Fruit fly (Drosophila melanogaster) whole organism, embryonic: ENCODE measurements around the gene Orc2.

Source experiments
- Ada2b ChIP-seq: fragments of 200-800 bp; sonication (Bioruptor generic); IDR thresholded peaks from 2 replicates; pipeline ENCODE4 v1.3.6; 2022; ENCODE audit warnings: missing biosample characterization, missing genetic modification characterization
- Asciz ChIP-seq: fragments of 200-800 bp; sonication (Bioruptor generic); optimal IDR thresholded peaks from 2 replicates; lab custom pipeline; 2017; ENCODE audit warnings: missing biosample characterization, mild to moderate bottlenecking, missing genetic modification characterization, missing genetic modification reagents
- Atf-2 ChIP-seq: fragments of 200-800 bp; sonication (Bioruptor generic); optimal IDR thresholded peaks from 2 replicates; lab custom pipeline; 2016; ENCODE audit warnings: missing biosample characterization, missing genetic modification characterization
- CG10321 ChIP-seq: fragments of 200-800 bp; sonication (Bioruptor generic); IDR thresholded peaks from 2 replicates; pipeline ENCODE4 v1.3.6; 2022; ENCODE audit warnings: missing biosample characterization, missing genetic modification characterization
- CG12155 ChIP-seq: fragments of 200-800 bp; sonication (Bioruptor generic); optimal IDR thresholded peaks from 3 replicates; lab custom pipeline; 2016; ENCODE audit warnings: missing biosample characterization, missing genetic modification characterization
- CG13894 ChIP-seq: fragments of 200-800 bp; sonication (Bioruptor generic); optimal IDR thresholded peaks from 3 replicates; lab custom pipeline; 2018; ENCODE audit warnings: missing biosample characterization, mild to moderate bottlenecking, missing genetic modification characterization, moderate library complexity
- CG14860 ChIP-seq: fragments of 200-800 bp; sonication (Bioruptor generic); IDR thresholded peaks from 3 replicates; pipeline ENCODE4 v1.3.6; 2022; ENCODE audit warnings: missing biosample characterization, missing genetic modification characterization; ENCODE audit not compliant: partially characterized antibody
- CG16813 ChIP-seq: fragments of 200-800 bp; sonication (Bioruptor generic); IDR thresholded peaks from 3 replicates; pipeline ENCODE4 v1.3.6; 2022; ENCODE audit warnings: missing biosample characterization, missing genetic modification characterization; ENCODE audit not compliant: partially characterized antibody
- CG18476 ChIP-seq: fragments of 200-800 bp; sonication (Bioruptor generic); optimal IDR thresholded peaks from 2 replicates; lab custom pipeline; 2016; ENCODE audit warnings: missing biosample characterization, mild to moderate bottlenecking, missing genetic modification characterization
- CG18619 ChIP-seq: fragments of 200-800 bp; sonication (Bioruptor generic); optimal IDR thresholded peaks from 3 replicates; lab custom pipeline; 2017; ENCODE audit warnings: missing biosample characterization, mild to moderate bottlenecking, missing genetic modification characterization
- CG2199 ChIP-seq: fragments of 200-800 bp; sonication (Bioruptor generic); IDR thresholded peaks from 3 replicates; pipeline ENCODE4 v1.3.6; 2022; ENCODE audit warnings: missing biosample characterization, missing genetic modification characterization
- CG2202 ChIP-seq: fragments of 200-800 bp; sonication (Bioruptor generic); optimal IDR thresholded peaks from 2 replicates; lab custom pipeline; 2018; ENCODE audit warnings: missing biosample characterization, mild to moderate bottlenecking, missing genetic modification characterization
- CG30431 ChIP-seq: fragments of 200-800 bp; sonication (Bioruptor generic); optimal IDR thresholded peaks from 2 replicates; lab custom pipeline; 2017; ENCODE audit warnings: missing biosample characterization, missing genetic modification characterization
- CG31441 ChIP-seq: fragments of 200-800 bp; sonication (Bioruptor generic); IDR thresholded peaks from 2 replicates; pipeline ENCODE4 v1.3.6; 2022; ENCODE audit warnings: missing biosample characterization, missing genetic modification characterization
- CG33557 ChIP-seq: fragments of 200-800 bp; sonication (Bioruptor generic); optimal IDR thresholded peaks from 2 replicates; lab custom pipeline; 2019; ENCODE audit warnings: missing biosample characterization, mild to moderate bottlenecking, missing genetic modification characterization, moderate library complexity
- CG4424 ChIP-seq: fragments of 200-800 bp; sonication (Bioruptor generic); optimal IDR thresholded peaks from 3 replicates; lab custom pipeline; 2016; ENCODE audit warnings: missing biosample characterization, missing genetic modification characterization
- CG6813 ChIP-seq: fragments of 200-800 bp; sonication (Bioruptor generic); optimal IDR thresholded peaks from 2 replicates; lab custom pipeline; 2017; ENCODE audit warnings: missing biosample characterization, missing genetic modification characterization, mild to moderate bottlenecking, moderate library complexity, missing genetic modification reagents
- CG7928 ChIP-seq: fragments of 200-800 bp; sonication (Bioruptor generic); optimal IDR thresholded peaks from 2 replicates; lab custom pipeline; 2017; ENCODE audit warnings: missing biosample characterization, mild to moderate bottlenecking, missing genetic modification characterization
- CG8290 ChIP-seq, 3 experiments: fragments of 200-800 bp; sonication (Bioruptor generic); optimal IDR thresholded peaks; 2 replicates each; lab custom pipeline; 2016 to 2019; ENCODE audit warnings: missing biosample characterization in 3 of 3, missing genetic modification characterization in 3 of 3, mild to moderate bottlenecking in 2 of 3, moderate library complexity in 1 of 3
- CHES-1-like ChIP-seq: fragments of 200-800 bp; sonication (Bioruptor generic); optimal IDR thresholded peaks from 2 replicates; lab custom pipeline; 2016; ENCODE audit warnings: missing biosample characterization, missing genetic modification characterization
- CTCF ChIP-seq: fragments of 200-800 bp; sonication (Bioruptor generic); optimal IDR thresholded peaks from 2 replicates; lab custom pipeline; 2017; ENCODE audit warnings: missing biosample characterization, mild to moderate bottlenecking, missing genetic modification characterization, moderate library complexity
- CrebB ChIP-seq: fragments of 200-800 bp; sonication (Bioruptor generic); optimal IDR thresholded peaks from 3 replicates; lab custom pipeline; 2018; ENCODE audit warnings: missing biosample characterization, mild to moderate bottlenecking, missing genetic modification characterization
- Fer1 ChIP-seq: fragments of 200-800 bp; sonication (Bioruptor generic); optimal IDR thresholded peaks from 2 replicates; lab custom pipeline; 2017; ENCODE audit warnings: missing biosample characterization, mild to moderate bottlenecking, missing genetic modification characterization
- Kr ChIP-seq: fragments of 200-800 bp; sonication (Bioruptor generic); optimal IDR thresholded peaks from 2 replicates; lab custom pipeline; 2017; ENCODE audit warnings: missing biosample characterization, mild to moderate bottlenecking, missing genetic modification characterization
- MTF-1 ChIP-seq: fragments of 200-800 bp; sonication (Bioruptor generic); optimal IDR thresholded peaks from 2 replicates; lab custom pipeline; 2018; ENCODE audit warnings: missing biosample characterization, mild to moderate bottlenecking, missing genetic modification characterization, borderline replicate concordance
- Med ChIP-seq: fragments of 200-800 bp; sonication (Bioruptor generic); peaks from one replicate; lab custom pipeline; 2016; ENCODE audit warnings: missing biosample characterization, missing genetic modification characterization, mild to moderate bottlenecking, inconsistent platforms, moderate library complexity
- Meics ChIP-seq: fragments of 200-800 bp; sonication (Bioruptor generic); optimal IDR thresholded peaks from 2 replicates; lab custom pipeline; 2017; ENCODE audit warnings: missing biosample characterization, mild to moderate bottlenecking, missing genetic modification characterization
- Nf-YA ChIP-seq: fragments of 200-800 bp; sonication (Bioruptor generic); IDR thresholded peaks from 2 replicates; pipeline ENCODE4 v1.3.6; 2022; ENCODE audit warnings: missing biosample characterization, missing genetic modification characterization
- PHDP ChIP-seq: fragments of 200-800 bp; sonication (Bioruptor generic); optimal IDR thresholded peaks from 3 replicates; lab custom pipeline; 2018; ENCODE audit warnings: missing biosample characterization, mild to moderate bottlenecking, missing genetic modification characterization, moderate library complexity
- Rfx ChIP-seq: fragments of 200-800 bp; sonication (Bioruptor generic); IDR thresholded peaks from 2 replicates; pipeline ENCODE4 v1.3.6; 2022; ENCODE audit warnings: missing biosample characterization, missing genetic modification characterization
- Scr ChIP-seq: fragments of 200-800 bp; sonication (Bioruptor generic); IDR thresholded peaks from 2 replicates; pipeline ENCODE4 v1.3.6; 2022; ENCODE audit warnings: missing biosample characterization, missing genetic modification characterization; ENCODE audit not compliant: partially characterized antibody
- Ssrp ChIP-seq: fragments of 200-800 bp; sonication (Bioruptor generic); optimal IDR thresholded peaks from 2 replicates; lab custom pipeline; 2018; ENCODE audit warnings: missing biosample characterization, mild to moderate bottlenecking, missing genetic modification characterization, moderate library complexity
- ac ChIP-seq: fragments of 200-800 bp; sonication (Bioruptor generic); optimal IDR thresholded peaks from 3 replicates; lab custom pipeline; 2017; ENCODE audit warnings: missing biosample characterization, mild to moderate bottlenecking, missing genetic modification characterization
- chif ChIP-seq, 2 experiments: fragments of 200-800 bp; sonication (Bioruptor generic); optimal IDR thresholded peaks; 3 replicates each; lab custom pipeline; 2016; ENCODE audit warnings: missing biosample characterization in 2 of 2, missing genetic modification characterization in 2 of 2
- dpn ChIP-seq, 2 experiments: fragments of 200-800 bp; sonication (Bioruptor generic); optimal IDR thresholded peaks; 3 replicates each; lab custom pipeline; 2016; ENCODE audit warnings: missing biosample characterization in 2 of 2, missing genetic modification characterization in 2 of 2
- fu2 ChIP-seq: fragments of 200-800 bp; sonication (Bioruptor generic); optimal IDR thresholded peaks from 2 replicates; lab custom pipeline; 2016; ENCODE audit warnings: missing biosample characterization, missing genetic modification characterization
- hth ChIP-seq: fragments of >200 bp; optimal IDR thresholded peaks from 2 replicates; lab custom pipeline; 2017; ENCODE audit warnings: inconsistent platforms
- klu ChIP-seq: fragments of 200-800 bp; sonication (Bioruptor generic); IDR thresholded peaks from 2 replicates; pipeline ENCODE4 v1.3.6; 2022; ENCODE audit warnings: missing biosample characterization, missing genetic modification characterization
- knrl ChIP-seq: fragments of 200-800 bp; sonication (Bioruptor generic); IDR thresholded peaks from 3 replicates; pipeline ENCODE4 v1.3.6; 2022; ENCODE audit warnings: missing biosample characterization, missing genetic modification characterization; ENCODE audit not compliant: partially characterized antibody
- pan ChIP-seq, 4 experiments: fragments of >200 bp in 3 of 4; fragments of 200-800 bp in 1 of 4; sonication (Bioruptor generic) in 1 of 4; optimal IDR thresholded peaks in 3 of 4; IDR thresholded peaks in 1 of 4; 2 replicates each; pipeline versions ENCODE4 v1.3.6 to Lab custom; 2017 to 2022; ENCODE audit warnings: missing biosample characterization in 2 of 4, missing genetic modification characterization in 2 of 4, mixed read lengths in 1 of 4
- peb ChIP-seq: fragments of 200-800 bp; sonication (Bioruptor generic); IDR thresholded peaks from 2 replicates; pipeline ENCODE4 v1.3.6; 2022; ENCODE audit warnings: missing biosample characterization, missing genetic modification characterization
- pnt ChIP-seq: fragments of 200-800 bp; sonication (Bioruptor generic); optimal IDR thresholded peaks from 3 replicates; lab custom pipeline; 2016; ENCODE audit warnings: missing biosample characterization, missing genetic modification characterization
- schlank ChIP-seq: fragments of 200-800 bp; sonication (Bioruptor generic); optimal IDR thresholded peaks from 2 replicates; lab custom pipeline; 2018; ENCODE audit warnings: missing biosample characterization, mild to moderate bottlenecking, missing genetic modification characterization
- ssp ChIP-seq: fragments of 200-800 bp; sonication (Bioruptor generic); IDR thresholded peaks from 2 replicates; pipeline ENCODE4 v1.3.6; 2022; ENCODE audit warnings: missing biosample characterization, missing genetic modification characterization
- trem ChIP-seq: fragments of 200-800 bp; optimal IDR thresholded peaks from 3 replicates; lab custom pipeline; 2019; ENCODE audit warnings: missing biosample characterization, mild to moderate bottlenecking, missing genetic modification characterization, moderate library complexity
- ttk ChIP-seq: fragments of 200-800 bp; sonication (Bioruptor generic); IDR thresholded peaks from 2 replicates; pipeline ENCODE4 v2.1.2; 2022; ENCODE audit warnings: missing biosample characterization, missing genetic modification characterization
- tx ChIP-seq: fragments of 200-800 bp; sonication (Bioruptor generic); optimal IDR thresholded peaks from 2 replicates; lab custom pipeline; 2016; ENCODE audit warnings: missing biosample characterization, missing genetic modification characterization
- unc-4 ChIP-seq: fragments of 200-800 bp; sonication (Bioruptor generic); IDR thresholded peaks from 2 replicates; pipeline ENCODE4 v1.3.6; 2022; ENCODE audit warnings: missing biosample characterization, missing genetic modification characterization; ENCODE audit not compliant: partially characterized antibody
- unpg ChIP-seq: fragments of 200-800 bp; sonication (Bioruptor generic); optimal IDR thresholded peaks from 3 replicates; lab custom pipeline; 2018; ENCODE audit warnings: missing biosample characterization, mild to moderate bottlenecking, missing genetic modification characterization, moderate library complexity
- wek ChIP-seq: fragments of 200-800 bp; sonication (Bioruptor generic); optimal IDR thresholded peaks from 3 replicates; lab custom pipeline; 2018; ENCODE audit warnings: missing biosample characterization, mild to moderate bottlenecking, missing genetic modification characterization, moderate library complexity

The Orc2 gene

dm6 chr3R:13915646-13916045 lies 49.0 kb upstream of the Orc2 start (continued):
- TF ChIP-seq Rfx (GFP tag; lab: Robert Waterston, UW) (peak; percentile 90), CHES-1-like (GFP tag; lab: Kevin White, UChicago) (no peak), pnt (GFP tag; lab: Kevin White, UChicago) (peak; percentile 42), CG31441 (GFP tag; lab: Robert Waterston, UW) (peak; percentile 79), CG6813 (GFP tag; lab: Kevin White, UChicago) (peak; percentile 49), CG14860 (GFP tag; lab: Robert Waterston, UW) (no peak), Asciz (GFP tag; lab: Kevin White, UChicago) (no peak), wek (GFP tag; lab: Kevin White, UChicago) (no peak), PHDP (tag; lab: Kevin White, UChicago) (peak; percentile 69), Ssrp (peak; percentile 73), unc-4 (GFP tag; lab: Robert Waterston, UW) (no peak), Ada2b (GFP tag; lab: Robert Waterston, UW) (peak; percentile 75), CrebB (tag; lab: Kevin White, UChicago) (peak; percentile 13), chif (GFP tag; optimal IDR thresholded peaks at IDR 0.05; lab: Kevin White, UChicago) (peak; percentile 48 to 82), CG12155 (GFP tag; lab: Kevin White, UChicago) (peak; percentile 62), trem (peak; percentile 42), CTCF (GFP tag; lab: Kevin White, UChicago) (no peak), CG18619 (GFP tag; lab: Kevin White, UChicago) (peak; percentile 31), Kr (GFP tag; lab: Kevin White, UChicago) (no peak), CG10321 (GFP tag; lab: Robert Waterston, UW) (no peak), Atf-2 (no peak), CG8290 (GFP tag; optimal IDR thresholded peaks at IDR 0.05; lab: Kevin White, UChicago) (peak; percentile 44), CG8290 (tag; optimal IDR thresholded peaks at IDR 0.05; lab: Kevin White, UChicago) (peak in 1 of 2 experiments; percentile 22), CG13894 (tag; lab: Kevin White, UChicago) (no peak), fu2 (GFP tag; lab: Kevin White, UChicago) (no peak), schlank (tag; lab: Kevin White, UChicago) (no peak), Scr (GFP tag; lab: Robert Waterston, UW) (no peak), CG2202 (tag; lab: Kevin White, UChicago) (peak; percentile 72), CG4424 (peak; percentile 81), Med (GFP tag; lab: Kevin White, UChicago) (peak; percentile 89), CG7928 (GFP tag; lab: Kevin White, UChicago) (no peak), unpg (peak; percentile 82), CG30431 (GFP tag; lab: Kevin White, UChicago) (peak; percentile 63), CG33557 (GFP tag; lab: Kevin White, UChicago) (peak; percentile 71), ac (GFP tag; lab: Kevin White, UChicago) (peak; percentile 58), knrl (GFP tag; lab: Robert Waterston, UW) (no peak), peb (GFP tag; lab: Robert Waterston, UW) (0 out of 2 replicates have a peak, but pooled peaks have one; percentile 26), Nf-YA (GFP tag; lab: Robert Waterston, UW) (peak; percentile 38; the same call in 1 of the 2 replicates), hth (no peak), CG2199 (no peak), tx (no peak), CG18476 (GFP tag; lab: Kevin White, UChicago) (peak; percentile 15), klu (GFP tag; lab: Robert Waterston, UW) (peak; percentile 63), dpn (GFP tag; optimal IDR thresholded peaks at IDR 0.05; lab: Kevin White, UChicago) (peak; percentile 31 to 78), MTF-1 (GFP tag; lab: Kevin White, UChicago) (peak; percentile 53), Meics (GFP tag; lab: Kevin White, UChicago) (peak; percentile 55), ssp (GFP tag; lab: Robert Waterston, UW) (peak; percentile 61), pan (optimal IDR thresholded peaks at IDR 0.05; lab: Kevin White, UChicago) (no peak), pan (GFP tag; optimal IDR thresholded peaks at IDR 0.05 in 1 of 2, IDR thresholded peaks at IDR 0.05 in 1 of 2) (peak in 1 of 2 experiments; percentile 74), Fer1 (peak; percentile 27), CG16813 (GFP tag; lab: Robert Waterston, UW) (no peak), ttk (peak; percentile 75)
